Worm (Caenorhabditis elegans) whole organism, L1 larva: ENCODE measurements around the gene mrg-1.

Source experiments
- F16B12.6 ChIP-seq: fragments of 150-350 bp; optimal IDR thresholded peaks from 2 replicates; lab custom pipeline; 2014; ENCODE audit warnings: missing biosample characterization, missing genetic modification characterization
- alr-1 ChIP-seq: fragments of 200-800 bp; sonication (Bioruptor generic); optimal IDR thresholded peaks from 2 replicates; lab custom pipeline; 2018; ENCODE audit warnings: borderline replicate concordance, mild to moderate bottlenecking, missing genetic modification characterization, missing compliant biosample characterization
- ama-1 ChIP-seq: fragments of 150-350 bp; optimal IDR thresholded peaks from 2 replicates; lab custom pipeline; 2014
- blmp-1 ChIP-seq: fragments of 150-350 bp; optimal IDR thresholded peaks from 2 replicates; lab custom pipeline; 2014; ENCODE audit warnings: missing biosample characterization, missing genetic modification characterization
- efl-1 ChIP-seq, 4 experiments: fragments of 150-350 bp; optimal IDR thresholded peaks in 3 of 4; peaks in 1 of 4; 1 replicate in 1 of 4; 2 replicates in 3 of 4; lab custom pipeline; 2014; ENCODE audit warnings: missing biosample characterization in 2 of 4, missing genetic modification characterization in 2 of 4, missing genetic modification reagents in 2 of 4
- efl-3 ChIP-seq: fragments of 200-800 bp; sonication (Bioruptor generic); optimal IDR thresholded peaks from 2 replicates; lab custom pipeline; 2018; ENCODE audit warnings: mild to moderate bottlenecking, missing genetic modification characterization, missing compliant biosample characterization
- egl-13 ChIP-seq: sonication (generic microtip); optimal IDR thresholded peaks from 2 replicates; lab custom pipeline; 2016; ENCODE audit warnings: missing genotype, missing genetic modification reagents, missing genetic modification characterization, missing compliant biosample characterization
- egl-27 ChIP-seq, 2 experiments: fragments of 150-350 bp in 1 of 2; sonication (generic microtip); optimal IDR thresholded peaks; 3 replicates each; lab custom pipeline; 2017 to 2018; ENCODE audit warnings: missing biosample characterization in 2 of 2, missing genetic modification characterization in 2 of 2, missing genetic modification reagents in 2 of 2
- elt-2 ChIP-seq: sonication (generic microtip); optimal IDR thresholded peaks from 2 replicates; lab custom pipeline; 2016; ENCODE audit warnings: missing genetic modification characterization, mild to moderate bottlenecking, inconsistent platforms, missing compliant biosample characterization, missing genetic modification reagents
- elt-3 ChIP-seq, 6 experiments: fragments of 150-350 bp in 1 of 6; sonication (generic microtip); optimal IDR thresholded peaks; 2 replicates each; lab custom pipeline; 2017 to 2018; ENCODE audit warnings: missing biosample characterization in 6 of 6, missing genetic modification characterization in 6 of 6, inconsistent platforms in 1 of 6
- ets-5 ChIP-seq: fragments of 200-800 bp; sonication (Bioruptor generic); IDR thresholded peaks from 2 replicates; pipeline ENCODE4 v1.3.6; 2022; ENCODE audit warnings: missing genetic modification characterization, missing compliant biosample characterization
- fkh-10 ChIP-seq: sonication (generic microtip); optimal IDR thresholded peaks from 2 replicates; lab custom pipeline; 2017; ENCODE audit warnings: missing biosample characterization, missing genetic modification reagents, missing genetic modification characterization
- fkh-4 ChIP-seq: sonication (generic microtip); optimal IDR thresholded peaks from 2 replicates; lab custom pipeline; 2016; ENCODE audit warnings: missing compliant biosample characterization, missing genetic modification characterization, borderline replicate concordance
- grh-1 ChIP-seq: fragments of 200-800 bp; sonication (Bioruptor generic); IDR thresholded peaks from 2 replicates; pipeline ENCODE4 v1.3.6; 2022; ENCODE audit warnings: missing genetic modification reagents, missing genetic modification characterization, missing compliant biosample characterization
- hpl-2 ChIP-seq: fragments of 150-350 bp; optimal IDR thresholded peaks from 2 replicates; lab custom pipeline; 2014; ENCODE audit warnings: missing biosample characterization, missing genetic modification reagents, missing genetic modification characterization
- irx-1 ChIP-seq: sonication (generic microtip); optimal IDR thresholded peaks from 2 replicates; lab custom pipeline; 2016; ENCODE audit warnings: missing genetic modification characterization, missing compliant biosample characterization
- lin-14 ChIP-seq: fragments of 200-800 bp; sonication (Bioruptor generic); optimal IDR thresholded peaks from 2 replicates; lab custom pipeline; 2018; ENCODE audit warnings: mild to moderate bottlenecking, missing genetic modification characterization, moderate library complexity, missing compliant biosample characterization
- lin-15B ChIP-seq: fragments of 150-350 bp; sonication (generic microtip); optimal IDR thresholded peaks from 3 replicates; lab custom pipeline; 2014; ENCODE audit warnings: missing biosample characterization, missing genetic modification characterization
- lin-35 ChIP-seq, 2 experiments: fragments of 150-350 bp; optimal IDR thresholded peaks; 2 replicates each; lab custom pipeline; 2014; ENCODE audit warnings: missing biosample characterization in 2 of 2, missing genetic modification characterization in 2 of 2, missing genetic modification reagents in 2 of 2
- lsy-2 ChIP-seq, 2 experiments: fragments of 150-350 bp; optimal IDR thresholded peaks; 2 replicates each; lab custom pipeline; 2014; ENCODE audit warnings: missing biosample characterization in 2 of 2, missing genetic modification characterization in 2 of 2
- mab-9 ChIP-seq: fragments of 200-800 bp; sonication (Bioruptor generic); IDR thresholded peaks from 2 replicates; pipeline ENCODE4 v1.3.6; 2022; ENCODE audit warnings: missing genetic modification reagents, missing genetic modification characterization, missing compliant biosample characterization
- mef-2 ChIP-seq: fragments of 150-350 bp; optimal IDR thresholded peaks from 2 replicates; lab custom pipeline; 2014; ENCODE audit warnings: missing biosample characterization, missing genetic modification characterization
- mep-1 ChIP-seq: fragments of 150-350 bp; optimal IDR thresholded peaks from 2 replicates; lab custom pipeline; 2014; ENCODE audit warnings: missing biosample characterization, missing genetic modification characterization
- nhr-11 ChIP-seq: fragments of 150-350 bp; optimal IDR thresholded peaks from 2 replicates; lab custom pipeline; 2014; ENCODE audit warnings: missing biosample characterization, missing genetic modification characterization
- nhr-19 ChIP-seq: fragments of 200-800 bp; sonication (Bioruptor generic); conservative IDR thresholded peaks from 2 replicates; pipeline ENCODE4 v1.3.6; 2022; ENCODE audit warnings: missing genetic modification characterization, missing compliant biosample characterization
- nhr-20 ChIP-seq: sonication (generic microtip); optimal IDR thresholded peaks from 2 replicates; lab custom pipeline; 2016; ENCODE audit warnings: mild to moderate bottlenecking, missing genetic modification characterization, missing compliant biosample characterization
- nhr-47 ChIP-seq: sonication (generic microtip); optimal IDR thresholded peaks from 2 replicates; lab custom pipeline; 2016; ENCODE audit warnings: mild to moderate bottlenecking, missing genetic modification characterization, moderate library complexity, missing compliant biosample characterization
- nhr-76 ChIP-seq: sonication (generic microtip); optimal IDR thresholded peaks from 2 replicates; lab custom pipeline; 2017; ENCODE audit warnings: missing biosample characterization, missing genetic modification characterization
- nhr-77 ChIP-seq: fragments of 150-350 bp; optimal IDR thresholded peaks from 2 replicates; lab custom pipeline; 2014; ENCODE audit warnings: missing biosample characterization, missing genetic modification characterization
- nhr-90 ChIP-seq: sonication (generic microtip); optimal IDR thresholded peaks from 2 replicates; lab custom pipeline; 2016; ENCODE audit warnings: mild to moderate bottlenecking, missing genetic modification characterization, missing compliant biosample characterization; ENCODE audit not compliant: poor library complexity
- pax-3 ChIP-seq: fragments of 200-800 bp; sonication (Bioruptor generic); optimal IDR thresholded peaks from 2 replicates; lab custom pipeline; 2018; ENCODE audit warnings: mild to moderate bottlenecking, missing genetic modification characterization, moderate library complexity, missing compliant biosample characterization
- pqm-1 ChIP-seq: sonication (generic microtip); optimal IDR thresholded peaks from 3 replicates; lab custom pipeline; 2017; ENCODE audit warnings: missing biosample characterization, missing genetic modification characterization
- snpc-4 ChIP-seq: fragments of 150-350 bp; optimal IDR thresholded peaks from 2 replicates; lab custom pipeline; 2014; ENCODE audit warnings: missing biosample characterization, missing genetic modification characterization
- sup-37 ChIP-seq: fragments of 200-800 bp; sonication (Bioruptor generic); optimal IDR thresholded peaks from 2 replicates; lab custom pipeline; 2018; ENCODE audit warnings: mild to moderate bottlenecking, missing genetic modification characterization, missing compliant biosample characterization
- tlp-1 ChIP-seq: fragments of 150-350 bp; optimal IDR thresholded peaks from 2 replicates; lab custom pipeline; 2014; ENCODE audit warnings: missing biosample characterization, missing genetic modification characterization
- unc-30 ChIP-seq: sonication (generic microtip); optimal IDR thresholded peaks from 2 replicates; lab custom pipeline; 2017; ENCODE audit warnings: missing biosample characterization, missing genetic modification characterization
- unc-86 ChIP-seq: sonication (generic microtip); optimal IDR thresholded peaks from 2 replicates; lab custom pipeline; 2016; ENCODE audit warnings: missing genetic modification characterization, missing compliant biosample characterization
- unc-98 ChIP-seq: fragments of 200-800 bp; sonication (Bioruptor generic); IDR thresholded peaks from 2 replicates; pipeline ENCODE4 v1.3.6; 2022; ENCODE audit warnings: missing genetic modification characterization, missing compliant biosample characterization
- zag-1 ChIP-seq: fragments of 150-350 bp; optimal IDR thresholded peaks from 2 replicates; lab custom pipeline; 2014; ENCODE audit warnings: missing biosample characterization, missing genetic modification characterization
- zip-4 ChIP-seq: fragments of 200-800 bp; sonication (Bioruptor generic); optimal IDR thresholded peaks from 2 replicates; lab custom pipeline; 2018; ENCODE audit warnings: mild to moderate bottlenecking, missing genetic modification characterization, moderate library complexity, missing compliant biosample characterization
- ztf-4 ChIP-seq: fragments of 150-350 bp; optimal IDR thresholded peaks from 2 replicates; lab custom pipeline; 2014; ENCODE audit warnings: missing biosample characterization, missing genetic modification characterization

Gene mrg-1

DNA sequence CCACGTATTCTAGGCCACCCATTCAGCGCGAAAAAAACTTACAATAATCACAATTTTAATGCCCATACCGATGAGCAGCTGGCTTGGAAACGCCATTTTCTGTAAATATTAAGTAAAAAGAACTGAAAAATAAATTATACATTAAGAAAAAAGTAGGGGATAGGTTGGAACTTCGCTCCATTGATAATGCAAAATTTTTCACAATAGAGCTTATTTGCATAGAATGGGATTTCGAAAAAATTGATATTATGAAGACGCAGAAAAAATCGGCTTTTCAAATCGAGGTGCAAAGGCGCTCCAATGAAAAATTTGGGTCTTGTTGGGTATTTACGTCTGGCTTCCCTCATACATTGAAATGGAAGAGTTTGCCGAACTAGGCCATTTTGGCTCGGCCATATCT, 44.1 kb upstream of the mrg-1 start, which contains the start of gene Y37D8A.16:
Y37D8A.16 (minus strand) TSS at position 101 of the 400 bp plus-strand sequence.
- TF ChIP-seq ama-1 (no peak), efl-1 (optimal IDR thresholded peaks at IDR 0.05; lab: Kevin White, UChicago) (no peak), efl-1 (GFP tag; optimal IDR thresholded peaks at IDR 0.05 in 1 of 2; lab: Kevin White, UChicago) (peak in 1 of 2 experiments; percentile 61)

DNA sequence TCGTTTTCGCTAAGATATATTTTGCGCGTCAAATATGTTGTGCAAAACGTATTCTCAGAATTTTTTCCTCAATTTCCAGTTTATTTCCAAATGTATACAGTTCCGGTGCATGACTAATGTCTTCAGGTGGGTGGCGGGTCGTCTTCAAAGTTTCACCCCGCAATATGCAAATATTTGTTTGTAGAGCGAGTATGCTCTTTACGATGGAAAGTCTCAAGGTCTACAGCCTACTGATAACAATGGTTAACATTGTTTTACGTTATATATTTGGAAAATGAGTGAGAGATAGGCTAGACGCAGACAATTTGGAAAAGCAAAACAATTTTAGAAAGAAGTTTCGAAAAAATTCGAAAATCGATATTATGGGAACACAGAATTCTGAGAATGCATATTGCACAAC, 43.4 kb upstream of the mrg-1 start:
- TF ChIP-seq ets-5 (GFP tag; lab: Robert Waterston, UW) (no peak), lin-35 (GFP tag; optimal IDR thresholded peaks at IDR 0.05; lab: Kevin White, UChicago) (peak in 1 of 2 experiments; percentile 3)

DNA sequence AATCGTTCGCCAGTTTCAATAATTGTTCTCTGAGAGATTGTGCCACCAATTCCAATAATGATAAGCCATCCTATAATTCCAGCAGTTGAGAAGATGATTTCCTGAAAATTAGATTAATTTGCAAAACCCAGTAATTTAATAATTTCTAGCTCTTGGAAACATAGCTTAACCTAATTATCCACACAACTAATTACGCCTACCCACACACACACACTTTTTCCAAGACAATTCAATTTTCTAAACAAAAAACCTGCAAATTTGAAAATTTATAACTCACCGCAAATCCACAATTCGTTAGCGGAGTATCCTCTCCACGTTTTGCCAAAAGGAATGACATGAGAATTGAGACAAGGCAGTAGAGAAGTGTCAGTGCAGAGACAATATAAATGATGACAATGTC, 42.0 kb upstream of the mrg-1 start:
- TF ChIP-seq unc-30 (no peak), lin-14 (GFP tag; lab: Kevin White, UChicago) (peak; percentile 24)

DNA sequence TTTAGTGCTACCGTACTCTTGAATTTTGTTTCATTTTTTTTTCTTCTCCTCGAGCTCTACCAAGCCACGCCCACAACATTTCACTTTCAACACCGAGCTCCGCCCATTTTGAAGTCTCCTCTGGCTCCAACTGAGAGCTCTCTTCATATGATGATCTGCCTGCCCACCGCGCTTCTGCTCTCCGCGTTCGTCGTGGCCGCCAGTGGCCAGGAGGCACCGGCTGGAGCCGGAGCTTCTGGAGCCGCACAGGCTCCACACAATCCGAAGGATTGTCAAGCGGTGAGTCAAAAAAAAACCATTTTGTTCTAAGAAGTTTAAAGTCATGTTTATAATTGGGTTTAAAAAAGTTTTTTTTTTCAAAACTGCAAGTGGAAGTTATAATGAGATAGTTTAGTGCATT, 35.9 kb upstream of the mrg-1 start, which contains the start of gene flp-14:
flp-14 (plus strand) TSS at position 146 of the 400 bp plus-strand sequence.
- TF ChIP-seq efl-1 (optimal IDR thresholded peaks at IDR 0.05; lab: Kevin White, UChicago) (no peak), efl-1 (GFP tag; optimal IDR thresholded peaks at IDR 0.05 in 1 of 2; lab: Kevin White, UChicago) (peak in 1 of 2 experiments; percentile 71), F16B12.6 (no peak)

DNA sequence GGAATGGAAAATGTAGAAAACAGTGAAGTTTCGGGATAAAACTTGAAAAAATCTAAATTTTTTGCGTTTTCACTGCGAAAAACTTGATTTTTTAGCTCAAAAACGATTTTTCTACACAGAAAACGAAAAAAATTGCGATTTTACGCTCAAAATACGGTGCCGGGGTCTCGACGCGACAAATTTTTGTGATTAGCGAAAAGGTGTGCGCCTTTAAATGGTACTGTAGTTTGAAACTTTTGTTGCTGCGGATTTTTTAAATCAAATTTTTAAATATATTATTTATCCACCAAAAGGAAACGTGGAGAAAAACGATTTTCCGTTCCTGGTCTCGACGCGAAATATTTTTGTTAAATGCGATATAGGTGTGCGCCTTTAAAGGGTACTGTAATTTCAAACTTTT, 32.8 kb upstream of the mrg-1 start:
- TF ChIP-seq lsy-2 (tag; optimal IDR thresholded peaks at IDR 0.05; lab: Kevin White, UChicago) (no peak), elt-2 (tag; lab: Kevin White, UChicago) (no peak), grh-1 (GFP tag; lab: Robert Waterston, UW) (no peak), egl-13 (tag; lab: Kevin White, UChicago) (no peak), zip-4 (GFP tag; lab: Kevin White, UChicago) (no peak), mef-2 (tag; lab: Kevin White, UChicago) (no peak), nhr-77 (no peak), hpl-2 (GFP tag; lab: Kevin White, UChicago) (no peak), snpc-4 (no peak), nhr-19 (no peak), nhr-76 (tag; lab: Kevin White, UChicago) (no peak)
- TF ChIP-seq, all 84 proteins: peak for 0

DNA sequence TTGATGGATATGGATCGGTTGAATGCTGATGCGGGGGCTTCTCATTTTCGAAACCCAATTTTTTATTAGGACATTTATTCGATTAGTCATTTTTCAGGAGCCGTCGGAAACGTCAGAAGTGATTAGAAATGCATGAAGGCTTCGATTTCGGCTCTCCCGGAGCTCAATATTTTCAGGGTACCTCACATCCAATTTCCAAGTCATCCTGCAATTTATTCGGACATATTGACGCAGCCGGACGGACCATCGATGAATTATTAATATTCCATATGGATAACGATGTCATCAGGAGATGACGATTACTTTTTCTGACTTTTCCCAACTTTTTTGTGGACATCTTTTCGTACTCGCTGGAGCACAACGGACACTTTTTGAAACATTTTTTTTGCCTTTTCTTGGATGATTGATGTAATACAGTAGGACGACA, 32.2 kb upstream of the mrg-1 start:
- TF ChIP-seq nhr-20 = peak; percentile 16
- TF ChIP-seq ztf-4 = no peak
- TF ChIP-seq nhr-77 = no peak
- TF ChIP-seq snpc-4 = no peak
- no peak for TF ChIP-seq tlp-1
- TF ChIP-seq blmp-1 = no peak
- TF ChIP-seq nhr-47 = peak; percentile 48
- no peak for TF ChIP-seq mab-9 (GFP tag; lab: Robert Waterston, UW)
- no peak for TF ChIP-seq efl-3
- TF ChIP-seq fkh-4 = no peak
- no peak for TF ChIP-seq fkh-10 (GFP tag; lab: Kevin White, UChicago)
- TF ChIP-seq unc-86 (tag; lab: Kevin White, UChicago) = peak; percentile 19
- no peak for TF ChIP-seq unc-98 (GFP tag; lab: Robert Waterston, UW)
- TF ChIP-seq efl-1 (optimal IDR thresholded peaks at IDR 0.05; lab: Kevin White, UChicago) = peak; percentile 23 to 33
- peak in 1 of 2 experiments; percentile 34 for TF ChIP-seq efl-1 (GFP tag; optimal IDR thresholded peaks at IDR 0.05 in 1 of 2; lab: Kevin White, UChicago)
- no peak for TF ChIP-seq lin-15B (tag; lab: Kevin White, UChicago)
- peak; percentile 22; the same call in 1 of the 2 replicates for TF ChIP-seq nhr-19
- TF ChIP-seq F16B12.6 = no peak
- no peak for TF ChIP-seq nhr-11 (tag; lab: Kevin White, UChicago)
- no peak for TF ChIP-seq elt-3 (tag; optimal IDR thresholded peaks at IDR 0.05; lab: Kevin White, UChicago)
- TF ChIP-seq pax-3 (tag; lab: Kevin White, UChicago) = no peak
- no peak for TF ChIP-seq lin-14 (GFP tag; lab: Kevin White, UChicago)
- TF ChIP-seq sup-37 (GFP tag; lab: Kevin White, UChicago) = no peak
- TF ChIP-seq zip-4 (GFP tag; lab: Kevin White, UChicago) = peak; percentile 22
- no peak for TF ChIP-seq egl-27 (tag; optimal IDR thresholded peaks at IDR 0.05; lab: Kevin White, UChicago)
- no peak for TF ChIP-seq pqm-1
- TF ChIP-seq irx-1 (tag; lab: Kevin White, UChicago) = no peak
- TF ChIP-seq alr-1 (tag; lab: Kevin White, UChicago) = no peak
- TF ChIP-seq zag-1 (tag; lab: Kevin White, UChicago) = no peak
- no peak for TF ChIP-seq elt-2 (tag; lab: Kevin White, UChicago)
- no peak for TF ChIP-seq mep-1 (tag; lab: Kevin White, UChicago)
- peak; percentile 69 for TF ChIP-seq nhr-90 (tag; lab: Kevin White, UChicago)
